Worm (Caenorhabditis elegans): ENCODE results near the gene T24A6.1.

DNA sequence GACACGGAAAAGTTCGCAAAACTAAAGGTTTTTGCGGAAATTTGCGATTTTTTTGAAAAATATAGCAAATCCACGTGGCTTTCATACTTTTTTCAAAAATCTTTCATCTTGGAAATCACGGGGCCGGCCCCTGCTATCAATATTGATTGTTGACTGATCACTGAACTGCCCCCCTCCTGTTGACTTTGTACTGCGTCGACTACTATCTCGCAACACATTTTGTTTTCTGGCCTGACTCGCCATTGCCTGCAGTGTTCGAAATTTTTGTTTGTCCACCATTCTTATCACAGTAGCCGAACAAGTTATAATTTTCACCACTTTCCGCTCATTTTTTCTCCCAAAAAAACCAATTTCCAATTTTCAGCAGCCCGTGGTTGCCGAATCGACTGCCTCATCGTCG, 22.2 kb downstream of the T24A6.1 start:
- TF ChIP-seq mab-5 (tag; optimal IDR thresholded peaks at IDR 0.05): no peak
- no peak for TF ChIP-seq mep-1 (tag; optimal IDR thresholded peaks at IDR 0.05)
- TF ChIP-seq elt-1 (tag; optimal IDR thresholded peaks at IDR 0.05; ENCODE audit: borderline replicate concordance, insufficient read depth): no peak
- no peak for TF ChIP-seq ces-1 (GFP tag; optimal IDR thresholded peaks at IDR 0.05)
- no peak for TF ChIP-seq unc-39 (tag; optimal IDR thresholded peaks at IDR 0.05)
- TF ChIP-seq elt-3 (tag; optimal IDR thresholded peaks at IDR 0.05): no peak
- TF ChIP-seq blmp-1 (tag; optimal IDR thresholded peaks at IDR 0.05): no peak
- no peak for TF ChIP-seq flh-1 (GFP tag; optimal IDR thresholded peaks at IDR 0.05)
- no peak for TF ChIP-seq snpc-4 (tag; optimal IDR thresholded peaks at IDR 0.05)
- no peak for TF ChIP-seq ham-2 (GFP tag; optimal IDR thresholded peaks at IDR 0.05)
- TF ChIP-seq lin-13 (tag; optimal IDR thresholded peaks at IDR 0.05): no peak
- no peak for TF ChIP-seq pha-4 (tag; optimal IDR thresholded peaks at IDR 0.05)
- no peak for TF ChIP-seq nhr-76 (tag; optimal IDR thresholded peaks at IDR 0.05)

All from whole organism, mixed stage, embryonic.